Fruit fly (Drosophila melanogaster) whole organism, pupa: ENCODE results near the gene Pex12.
A peak's percentile ranks its signal among the peaks of the same experiment; 100 is the strongest.

Experiments used
- CG10348 ChIP-seq: fragments of 200-800 bp; sonication (Bioruptor generic); IDR thresholded peaks from 2 replicates; pipeline ENCODE4 v1.3.6; 2022; ENCODE audit warnings: missing biosample characterization, missing genetic modification characterization
- CG12605 ChIP-seq: fragments of 200-800 bp; sonication (Bioruptor generic); IDR thresholded peaks from 2 replicates; pipeline ENCODE4 v1.3.6; 2022; ENCODE audit warnings: missing biosample characterization, missing genetic modification characterization
- CG14655 ChIP-seq: fragments of 200-800 bp; sonication (Bioruptor generic); optimal IDR thresholded peaks from 3 replicates; lab custom pipeline; 2017; ENCODE audit warnings: mild to moderate bottlenecking, missing biosample characterization, missing genetic modification reagents, missing genetic modification characterization
- CG15710 ChIP-seq: fragments of 200-800 bp; sonication (Bioruptor generic); optimal IDR thresholded peaks from 2 replicates; lab custom pipeline; 2018; ENCODE audit warnings: missing biosample characterization, mild to moderate bottlenecking, missing genetic modification characterization, moderate library complexity
- CG17806 ChIP-seq: fragments of 200-800 bp; sonication (Bioruptor generic); optimal IDR thresholded peaks from 2 replicates; lab custom pipeline; 2018; ENCODE audit warnings: missing biosample characterization, mild to moderate bottlenecking, missing genetic modification characterization, moderate library complexity
- CG32121 ChIP-seq: fragments of 200-800 bp; sonication (Bioruptor generic); IDR thresholded peaks from 2 replicates; pipeline ENCODE4 v1.3.6; 2022; ENCODE audit warnings: missing biosample characterization, missing genetic modification characterization
- CG8159 ChIP-seq: fragments of 200-800 bp; sonication (Bioruptor generic); optimal IDR thresholded peaks from 3 replicates; lab custom pipeline; 2018; ENCODE audit warnings: missing biosample characterization, mild to moderate bottlenecking, missing genetic modification characterization, moderate library complexity
- CG9948 ChIP-seq: fragments of 200-800 bp; sonication (Bioruptor generic); optimal IDR thresholded peaks from 2 replicates; lab custom pipeline; 2018; ENCODE audit warnings: missing biosample characterization, mild to moderate bottlenecking, missing genetic modification characterization, moderate library complexity
- D1 ChIP-seq: fragments of 200-800 bp; sonication (Bioruptor generic); optimal IDR thresholded peaks from 2 replicates; lab custom pipeline; 2018; ENCODE audit warnings: missing biosample characterization, mild to moderate bottlenecking, missing genetic modification characterization, moderate library complexity
- EcR ChIP-seq: fragments of 200-800 bp; sonication (Bioruptor generic); optimal IDR thresholded peaks from 3 replicates; lab custom pipeline; 2019; ENCODE audit warnings: missing biosample characterization, missing genetic modification characterization, mild to moderate bottlenecking, moderate library complexity, missing genetic modification reagents
- Pif1A ChIP-seq: fragments of 200-800 bp; sonication (Bioruptor generic); optimal IDR thresholded peaks from 3 replicates; lab custom pipeline; 2016; ENCODE audit warnings: missing biosample characterization, missing genetic modification characterization
- Pif1B ChIP-seq: fragments of 200-800 bp; sonication (Bioruptor generic); optimal IDR thresholded peaks from 3 replicates; lab custom pipeline; 2016; ENCODE audit warnings: missing biosample characterization, missing genetic modification characterization
- Snoo ChIP-seq: fragments of 200-800 bp; sonication (Bioruptor generic); optimal IDR thresholded peaks from 3 replicates; lab custom pipeline; 2017; ENCODE audit warnings: missing biosample characterization, mild to moderate bottlenecking, missing genetic modification characterization, inconsistent platforms

dm6 chr2L:852647-853111, 36.9 kb downstream of the Pex12 start, which contains the start of the genes CG4291 and kraken:
- TF ChIP-seq CG32121 (peak; percentile 59; the same call in 1 of the 2 replicates), EcR (GFP tag; lab: Kevin White, UChicago) (peak; percentile 60), CG15710 (tag; lab: Kevin White, UChicago) (peak; percentile 28), CG10348 (GFP tag; lab: Robert Waterston, UW) (no peak), CG14655 (GFP tag; lab: Kevin White, UChicago) (no peak), CG8159 (tag; lab: Kevin White, UChicago) (peak; percentile 4), CG9948 (no peak), Pif1A (GFP tag; lab: Kevin White, UChicago) (no peak), CG17806 (tag; lab: Kevin White, UChicago) (peak; percentile 7), Pif1B (GFP tag; lab: Kevin White, UChicago) (no peak), D1 (no peak), Snoo (tag; lab: Kevin White, UChicago) (peak; percentile 46), CG12605 (GFP tag; lab: Robert Waterston, UW) (peak; percentile 49)
